Worm (Caenorhabditis elegans) whole organism, young adult: ENCODE measurements around the gene F38H4.4.
A peak's percentile ranks its signal among the peaks of the same experiment; 100 is the strongest.

Experiments used
- C06A6.2 ChIP-seq: fragments of 200-800 bp; sonication (Bioruptor generic); conservative IDR thresholded peaks from 2 replicates; pipeline ENCODE4 v1.3.6; 2022; ENCODE audit warnings: missing genetic modification characterization, missing compliant biosample characterization
- F10E7.11 ChIP-seq: sonication (generic microtip); optimal IDR thresholded peaks from 2 replicates; lab custom pipeline; 2017; ENCODE audit warnings: mild to moderate bottlenecking, missing genetic modification characterization, moderate library complexity, missing compliant biosample characterization
- F55B11.4 ChIP-seq: sonication (generic microtip); optimal IDR thresholded peaks from 2 replicates; lab custom pipeline; 2016; ENCODE audit warnings: missing compliant biosample characterization, missing genetic modification characterization, borderline replicate concordance; ENCODE audit not compliant: insufficient read depth
- F57A8.1 ChIP-seq: fragments of 200-800 bp; sonication (Bioruptor generic); optimal IDR thresholded peaks from 2 replicates; lab custom pipeline; 2018; ENCODE audit warnings: mild to moderate bottlenecking, missing genetic modification characterization, moderate library complexity, missing compliant biosample characterization
- F57C9.4 ChIP-seq: sonication (generic microtip); optimal IDR thresholded peaks from 2 replicates; lab custom pipeline; 2017; ENCODE audit warnings: mild to moderate bottlenecking, missing genetic modification characterization, missing compliant biosample characterization
- K12H6.12 ChIP-seq: fragments of 200-800 bp; sonication (Bioruptor generic); optimal IDR thresholded peaks from 2 replicates; lab custom pipeline; 2018; ENCODE audit warnings: mild to moderate bottlenecking, missing genetic modification characterization, missing compliant biosample characterization
- Y53G8AR.9 ChIP-seq: fragments of 200-800 bp; sonication (Bioruptor generic); conservative IDR thresholded peaks from 2 replicates; pipeline ENCODE4 v1.3.6; 2022; ENCODE audit warnings: missing genetic modification reagents, missing genetic modification characterization, missing compliant biosample characterization
- Y56A3A.18 ChIP-seq: fragments of 200-800 bp; sonication (Bioruptor generic); IDR thresholded peaks from 2 replicates; pipeline ENCODE4 v1.3.6; 2022; ENCODE audit warnings: missing genetic modification reagents, missing genetic modification characterization, missing compliant biosample characterization
- Y67H2A.10 ChIP-seq: fragments of 200-800 bp; sonication (Bioruptor generic); conservative IDR thresholded peaks from 2 replicates; pipeline ENCODE4 v1.3.6; 2022; ENCODE audit warnings: missing genetic modification reagents, missing genetic modification characterization, missing compliant biosample characterization
- akir-1 ChIP-seq: fragments of 200-800 bp; sonication (Bioruptor generic); optimal IDR thresholded peaks from 2 replicates; lab custom pipeline; 2018; ENCODE audit warnings: mild to moderate bottlenecking, missing genetic modification characterization, moderate library complexity, missing compliant biosample characterization
- aptf-2 ChIP-seq: fragments of 200-800 bp; sonication (Bioruptor generic); conservative IDR thresholded peaks from 2 replicates; pipeline ENCODE4 v1.3.6; 2022; ENCODE audit warnings: missing genetic modification reagents, missing genetic modification characterization, missing compliant biosample characterization
- athp-1 ChIP-seq: sonication (generic microtip); optimal IDR thresholded peaks from 2 replicates; lab custom pipeline; 2017; ENCODE audit warnings: mild to moderate bottlenecking, missing genetic modification characterization, missing compliant biosample characterization
- attf-6 ChIP-seq: fragments of 200-800 bp; sonication (Bioruptor generic); IDR thresholded peaks from 2 replicates; pipeline ENCODE4 v1.3.6; 2022; ENCODE audit warnings: missing genetic modification reagents, missing genetic modification characterization, missing compliant biosample characterization
- ccch-3 ChIP-seq: fragments of 200-800 bp; sonication (Bioruptor generic); optimal IDR thresholded peaks from 2 replicates; lab custom pipeline; 2018; ENCODE audit warnings: mild to moderate bottlenecking, missing genetic modification characterization, missing compliant biosample characterization
- dox-1 ChIP-seq: fragments of 200-800 bp; sonication (Bioruptor generic); IDR thresholded peaks from 2 replicates; pipeline ENCODE4 v1.3.6; 2022; ENCODE audit warnings: missing genetic modification reagents, missing genetic modification characterization, missing compliant biosample characterization
- efl-1 ChIP-seq: fragments of 150-350 bp; optimal IDR thresholded peaks from 2 replicates; lab custom pipeline; 2014; ENCODE audit warnings: missing biosample characterization, missing genetic modification reagents, missing genetic modification characterization
- egl-44 ChIP-seq: fragments of 200-800 bp; sonication (Bioruptor generic); IDR thresholded peaks from 2 replicates; pipeline ENCODE4 v1.3.6; 2022; ENCODE audit warnings: missing genetic modification reagents, missing genetic modification characterization, missing compliant biosample characterization
- ekl-4 ChIP-seq: fragments of 200-800 bp; sonication (Bioruptor generic); IDR thresholded peaks from 2 replicates; pipeline ENCODE4 v1.3.6; 2022; ENCODE audit warnings: missing genetic modification reagents, missing genetic modification characterization, missing compliant biosample characterization
- hlh-12 ChIP-seq: sonication (generic microtip); optimal IDR thresholded peaks from 2 replicates; lab custom pipeline; 2016; ENCODE audit warnings: missing genetic modification characterization, missing compliant biosample characterization
- hmg-1.2 ChIP-seq: fragments of 200-800 bp; sonication (Bioruptor generic); IDR thresholded peaks from 2 replicates; pipeline ENCODE4 v1.3.6; 2022; ENCODE audit warnings: missing genetic modification reagents, missing genetic modification characterization, missing compliant biosample characterization
- lin-35 ChIP-seq, 3 experiments: fragments of 150-350 bp in 2 of 3; sonication (generic microtip) in 1 of 3; optimal IDR thresholded peaks; 2 replicates each; lab custom pipeline; 2014 to 2018; ENCODE audit warnings: missing biosample characterization in 3 of 3, missing genetic modification characterization in 3 of 3, missing genetic modification reagents in 3 of 3
- lin-54 ChIP-seq: fragments of 200-800 bp; sonication (Bioruptor generic); optimal IDR thresholded peaks from 2 replicates; lab custom pipeline; 2018; ENCODE audit warnings: mild to moderate bottlenecking, missing genetic modification characterization, missing compliant biosample characterization
- lir-1 ChIP-seq: fragments of 200-800 bp; sonication (Bioruptor generic); conservative IDR thresholded peaks from 2 replicates; pipeline ENCODE4 v1.3.6; 2022; ENCODE audit warnings: missing genetic modification reagents, missing genetic modification characterization, missing compliant biosample characterization
- madf-3 ChIP-seq: fragments of 200-800 bp; sonication (Bioruptor generic); IDR thresholded peaks from 2 replicates; pipeline ENCODE4 v1.3.6; 2022; ENCODE audit warnings: missing genetic modification reagents, missing genetic modification characterization, missing compliant biosample characterization
- mcd-1 ChIP-seq: fragments of 200-800 bp; sonication (Bioruptor generic); IDR thresholded peaks from 2 replicates; pipeline ENCODE4 v1.3.6; 2022; ENCODE audit warnings: missing genetic modification reagents, missing genetic modification characterization, missing compliant biosample characterization
- nhr-27 ChIP-seq: fragments of 200-800 bp; sonication (Bioruptor generic); optimal IDR thresholded peaks from 2 replicates; lab custom pipeline; 2018; ENCODE audit warnings: mild to moderate bottlenecking, missing genetic modification characterization, moderate library complexity, missing compliant biosample characterization
- nhr-90 ChIP-seq: sonication (generic microtip); optimal IDR thresholded peaks from 2 replicates; lab custom pipeline; 2016; ENCODE audit warnings: missing genotype, mild to moderate bottlenecking, missing genetic modification characterization, missing compliant biosample characterization
- rcor-1 ChIP-seq: fragments of 200-800 bp; sonication (Bioruptor generic); IDR thresholded peaks from 2 replicates; pipeline ENCODE4 v1.3.6; 2022; ENCODE audit warnings: missing genetic modification reagents, missing genetic modification characterization, missing compliant biosample characterization
- rpc-1 ChIP-seq, 2 experiments: fragments of 150-350 bp in 1 of 2; sonication (generic microtip) in 1 of 2; optimal IDR thresholded peaks; 2 replicates each; lab custom pipeline; 2014 to 2018; ENCODE audit warnings: missing biosample characterization in 1 of 2, missing genetic modification characterization in 1 of 2, missing genetic modification reagents in 1 of 2, missing genotype in 1 of 2
- snpc-1.3 ChIP-seq: sonication (generic microtip); optimal IDR thresholded peaks from 2 replicates; lab custom pipeline; 2017; ENCODE audit warnings: missing genetic modification characterization, mild to moderate bottlenecking, missing compliant biosample characterization, antibody characterized with exemption, moderate library complexity, missing genotype, missing genetic modification reagents; ENCODE audit not compliant: insufficient read depth
- snpc-4 ChIP-seq, 5 experiments: fragments of 150-350 bp in 1 of 5; sonication (generic microtip) in 4 of 5; optimal IDR thresholded peaks; 2 replicates each; lab custom pipeline; 2014 to 2018; ENCODE audit warnings: missing genetic modification characterization in 5 of 5, missing biosample characterization in 3 of 5, antibody characterized with exemption in 2 of 5, mild to moderate bottlenecking in 2 of 5, missing compliant biosample characterization in 2 of 5, missing genotype in 2 of 5, moderate library complexity in 2 of 5, missing genetic modification reagents in 1 of 5
- somi-1 ChIP-seq: fragments of 200-800 bp; sonication (Bioruptor generic); optimal IDR thresholded peaks from 2 replicates; lab custom pipeline; 2018; ENCODE audit warnings: mild to moderate bottlenecking, missing genetic modification characterization, missing compliant biosample characterization
- tbx-9 ChIP-seq: sonication (generic microtip); optimal IDR thresholded peaks from 2 replicates; lab custom pipeline; 2016; ENCODE audit warnings: borderline replicate concordance, missing genetic modification characterization, inconsistent platforms, missing compliant biosample characterization
- unc-130 ChIP-seq: sonication (generic microtip); optimal IDR thresholded peaks from 2 replicates; lab custom pipeline; 2016; ENCODE audit warnings: missing genetic modification reagents, missing genetic modification characterization, missing compliant biosample characterization
- zfh-2 ChIP-seq: fragments of 200-800 bp; sonication (Bioruptor generic); conservative IDR thresholded peaks from 2 replicates; pipeline ENCODE4 v1.3.6; 2022; ENCODE audit warnings: missing genetic modification reagents, missing genetic modification characterization, missing compliant biosample characterization
- ztf-18 ChIP-seq: sonication (generic microtip); optimal IDR thresholded peaks from 2 replicates; lab custom pipeline; 2016; ENCODE audit warnings: missing genotype, mild to moderate bottlenecking, missing genetic modification characterization, missing compliant biosample characterization
- ztf-25 ChIP-seq: fragments of 200-800 bp; sonication (Bioruptor generic); IDR thresholded peaks from 2 replicates; pipeline ENCODE4 v1.3.6; 2022; ENCODE audit warnings: missing genetic modification reagents, missing genetic modification characterization, missing compliant biosample characterization
- ztf-26 ChIP-seq: sonication (generic microtip); optimal IDR thresholded peaks from 2 replicates; lab custom pipeline; 2017; ENCODE audit warnings: missing genetic modification characterization, missing compliant biosample characterization
- ztf-28 ChIP-seq: fragments of 200-800 bp; sonication (Bioruptor generic); IDR thresholded peaks from 2 replicates; pipeline ENCODE4 v1.3.6; 2022; ENCODE audit warnings: missing genetic modification reagents, missing genetic modification characterization, missing compliant biosample characterization
- ztf-3 ChIP-seq: fragments of 200-800 bp; sonication (Bioruptor generic); optimal IDR thresholded peaks from 2 replicates; lab custom pipeline; 2018; ENCODE audit warnings: mild to moderate bottlenecking, missing genetic modification characterization, missing compliant biosample characterization

F38H4.4 gene

ce11 chrIV:11809708-11810114, 38.4 kb upstream of the F38H4.4 start (continued):
- TF ChIP-seq ccch-3 (GFP tag; lab: Kevin White, UChicago) (no peak), K12H6.12 (tag; lab: Kevin White, UChicago) (peak; percentile 69), nhr-27 (tag; lab: Kevin White, UChicago) (no peak), Y67H2A.10 (GFP tag; lab: Robert Waterston, UW) (no peak), somi-1 (peak; percentile 75), mcd-1 (GFP tag; lab: Robert Waterston, UW) (no peak; the same call in 1 of the 2 replicates), ztf-28 (GFP tag; lab: Robert Waterston, UW) (no peak), ztf-26 (tag; lab: Kevin White, UChicago) (peak; percentile 49)

- TF ChIP-seq ztf-18 (tag; lab: Kevin White, UChicago) (no peak), athp-1 (tag; lab: Kevin White, UChicago) (no peak), F10E7.11 (tag; lab: Kevin White, UChicago) (no peak), zfh-2 (GFP tag; lab: Robert Waterston, UW) (no peak), madf-3 (GFP tag; lab: Robert Waterston, UW) (no peak), unc-130 (GFP tag; lab: Kevin White, UChicago) (no peak), ztf-25 (no peak), egl-44 (GFP tag; lab: Robert Waterston, UW) (no peak), F55B11.4 (tag; lab: Kevin White, UChicago) (no peak), Y56A3A.18 (GFP tag; lab: Robert Waterston, UW) (no peak), hlh-12 (tag; lab: Kevin White, UChicago) (no peak), akir-1 (GFP tag; lab: Kevin White, UChicago) (no peak), tbx-9 (no peak), dox-1 (no peak), C06A6.2 (GFP tag; lab: Robert Waterston, UW) (no peak), ztf-3 (no peak), nhr-90 (no peak), ekl-4 (GFP tag; lab: Robert Waterston, UW) (no peak)
Observed at ce11 chrIV:11812017-11812416, 36.0 kb upstream of the F38H4.4 start.

- TF ChIP-seq C06A6.2 (GFP tag; lab: Robert Waterston, UW) (no peak), rpc-1 (optimal IDR thresholded peaks at IDR 0.05; lab: Kevin White, UChicago) (no peak), rpc-1 (tag; optimal IDR thresholded peaks at IDR 0.05; lab: Kevin White, UChicago) (no peak), Y67H2A.10 (GFP tag; lab: Robert Waterston, UW) (no peak), zfh-2 (GFP tag; lab: Robert Waterston, UW) (0 out of 2 replicates have a peak, but pooled peaks have one; percentile 11), egl-44 (GFP tag; lab: Robert Waterston, UW) (no peak)
Observed at ce11 chrIV:11813901-11814300, 34.2 kb upstream of the F38H4.4 start, which contains the start of gene M117.1. M117.1 (plus strand) TSS chrIV:11814247.

ce11 chrIV:11820067-11820913, 27.8 kb upstream of the F38H4.4 start:
- no peak for TF ChIP-seq snpc-4 (GFP tag; optimal IDR thresholded peaks at IDR 0.05; lab: Kevin White, UChicago)
- TF ChIP-seq snpc-4 (tag; optimal IDR thresholded peaks at IDR 0.05; lab: Kevin White, UChicago), result peak in 2 of 4 experiments; percentile 2 to 43
- peak; percentile 5 for TF ChIP-seq efl-1
- peak; percentile 42 for TF ChIP-seq unc-130 (GFP tag; lab: Kevin White, UChicago)
- TF ChIP-seq lir-1, result no peak
- TF ChIP-seq snpc-1.3 (tag; lab: Kevin White, UChicago), result no peak
- TF ChIP-seq lin-54 (GFP tag; lab: Kevin White, UChicago), result peak; percentile 63
- TF ChIP-seq Y53G8AR.9 (GFP tag; lab: Robert Waterston, UW), result peak; percentile 70; the same call in 1 of the 2 replicates
- peak; percentile 63; the same call in 1 of the 2 replicates for TF ChIP-seq Y56A3A.18 (GFP tag; lab: Robert Waterston, UW)
- TF ChIP-seq rcor-1 (GFP tag; lab: Robert Waterston, UW), result peak; percentile 64
- TF ChIP-seq dox-1, result 0 out of 2 replicates have a peak, but pooled peaks have one; percentile 22
- TF ChIP-seq F57C9.4 (tag; lab: Kevin White, UChicago), result no peak
- TF ChIP-seq attf-6 (GFP tag; lab: Robert Waterston, UW), result peak; percentile 64
- peak in 2 of 3 experiments; percentile 31 to 66 for TF ChIP-seq lin-35 (GFP tag; optimal IDR thresholded peaks at IDR 0.05; lab: Kevin White, UChicago)
- TF ChIP-seq F57A8.1 (GFP tag; lab: Kevin White, UChicago), result no peak
- TF ChIP-seq aptf-2 (GFP tag; lab: Robert Waterston, UW), result no peak
- TF ChIP-seq hmg-1.2 (GFP tag; lab: Robert Waterston, UW), result peak; percentile 42; the same call in 1 of the 2 replicates
- TF ChIP-seq madf-3 (GFP tag; lab: Robert Waterston, UW), result peak; percentile 64
